Fruit fly (Drosophila melanogaster) whole organism, wandering third instar larva: ENCODE results near the gene CG10286.

Experiments used
- CG32264 ChIP-seq: fragments of 200-800 bp; sonication (Bioruptor generic); optimal IDR thresholded peaks from 2 replicates; lab custom pipeline; 2016; ENCODE audit warnings: missing biosample characterization, missing genetic modification characterization
- CG9705 ChIP-seq: fragments of 200-800 bp; sonication (Bioruptor generic); optimal IDR thresholded peaks from 2 replicates; lab custom pipeline; 2018; ENCODE audit warnings: missing biosample characterization, mild to moderate bottlenecking, missing genetic modification characterization
- CrebA ChIP-seq: fragments of 200-800 bp; sonication (Bioruptor generic); optimal IDR thresholded peaks from 2 replicates; lab custom pipeline; 2016; ENCODE audit warnings: missing biosample characterization, mild to moderate bottlenecking, missing genetic modification characterization, borderline replicate concordance
- Dfd ChIP-seq: fragments of >200 bp; optimal IDR thresholded peaks from 2 replicates; lab custom pipeline; 2017; ENCODE audit warnings: missing biosample characterization, missing genetic modification characterization
- Dif ChIP-seq: fragments of 200-275, 200-300 bp; sonication (Bioruptor generic); optimal IDR thresholded peaks from 2 replicates; lab custom pipeline; 2018; ENCODE audit warnings: missing biosample characterization, missing genetic modification characterization; ENCODE audit not compliant: partially characterized antibody
- GATAd ChIP-seq: sonication (Bioruptor generic); optimal IDR thresholded peaks from 2 replicates; lab custom pipeline; 2016; ENCODE audit warnings: missing biosample characterization, missing genetic modification characterization
- HLH106 ChIP-seq: fragments of 200-800 bp; optimal IDR thresholded peaks from 3 replicates; lab custom pipeline; 2019; ENCODE audit warnings: missing biosample characterization, mild to moderate bottlenecking, missing genetic modification characterization, moderate library complexity
- Hnf4 ChIP-seq: fragments of 200-800 bp; sonication (Bioruptor generic); optimal IDR thresholded peaks from 2 replicates; lab custom pipeline; 2016; ENCODE audit warnings: missing biosample characterization, mild to moderate bottlenecking, missing genetic modification characterization
- Mio ChIP-seq: sonication (Bioruptor generic); optimal IDR thresholded peaks from 2 replicates; lab custom pipeline; 2016; ENCODE audit warnings: missing biosample characterization, missing genetic modification characterization
- Myc ChIP-seq: fragments of >200 bp; optimal IDR thresholded peaks from 2 replicates; lab custom pipeline; 2017
- N ChIP-seq: fragments of >200 bp; optimal IDR thresholded peaks from 2 replicates; lab custom pipeline; 2018; ENCODE audit warnings: missing biosample characterization, missing external identifiers, missing genetic modification characterization
- OdsH ChIP-seq: fragments of 200-800 bp; sonication (Bioruptor generic); optimal IDR thresholded peaks from 2 replicates; lab custom pipeline; 2016; ENCODE audit warnings: missing biosample characterization, mild to moderate bottlenecking, missing genetic modification characterization
- Rel ChIP-seq, 2 experiments: fragments of 200-800 bp; sonication (Bioruptor generic) in 1 of 2; optimal IDR thresholded peaks; 2 replicates in 1 of 2; 3 replicates in 1 of 2; lab custom pipeline; 2016 to 2019; ENCODE audit warnings: mild to moderate bottlenecking in 2 of 2, missing biosample characterization in 2 of 2, missing genetic modification characterization in 2 of 2, moderate library complexity in 1 of 2
- Sp1 ChIP-seq: fragments of 200-800 bp; sonication (Bioruptor generic); optimal IDR thresholded peaks from 3 replicates; lab custom pipeline; 2019; ENCODE audit warnings: missing biosample characterization, mild to moderate bottlenecking, missing genetic modification characterization, moderate library complexity
- Vsx2 ChIP-seq: fragments of 200-300, 225-300 bp; sonication (Bioruptor generic); optimal IDR thresholded peaks from 2 replicates; lab custom pipeline; 2018; ENCODE audit warnings: missing biosample characterization, missing genetic modification characterization; ENCODE audit not compliant: partially characterized antibody
- br ChIP-seq: fragments of 200-800 bp; sonication (Bioruptor generic); optimal IDR thresholded peaks from 2 replicates; lab custom pipeline; 2016; ENCODE audit warnings: missing biosample characterization, missing genetic modification characterization
- brk ChIP-seq: fragments of 200-800 bp; sonication (Bioruptor generic); optimal IDR thresholded peaks from 2 replicates; lab custom pipeline; 2016; ENCODE audit warnings: missing biosample characterization, mild to moderate bottlenecking, missing genetic modification characterization
- dl ChIP-seq, 2 experiments: fragments of 175-275, 200-275 bp in 1 of 2; fragments of 200-275 bp in 1 of 2; sonication (Bioruptor generic); optimal IDR thresholded peaks; lab custom pipeline; 2018; ENCODE audit warnings: mild to moderate bottlenecking in 2 of 2, missing biosample characterization in 2 of 2, missing genetic modification characterization in 2 of 2, moderate library complexity in 2 of 2; ENCODE audit not compliant: partially characterized antibody in 2 of 2, insufficient read depth in 1 of 2
- dmrt93B ChIP-seq: fragments of 200-800 bp; sonication (Bioruptor generic); optimal IDR thresholded peaks from 2 replicates; lab custom pipeline; 2018; ENCODE audit warnings: missing biosample characterization, mild to moderate bottlenecking, missing genetic modification characterization
- dsf ChIP-seq: sonication (Bioruptor generic); optimal IDR thresholded peaks from 2 replicates; lab custom pipeline; 2016; ENCODE audit warnings: missing biosample characterization, missing genetic modification characterization, borderline replicate concordance
- ey ChIP-seq: fragments of 200-800 bp; sonication (Bioruptor generic); optimal IDR thresholded peaks from 2 replicates; lab custom pipeline; 2016; ENCODE audit warnings: missing biosample characterization, missing genetic modification characterization
- foxo ChIP-seq, 2 experiments: fragments of 200-800 bp; sonication (Bioruptor generic); optimal IDR thresholded peaks; 2 replicates in 1 of 2; 3 replicates in 1 of 2; lab custom pipeline; 2016 to 2017; ENCODE audit warnings: missing biosample characterization in 2 of 2, missing genetic modification characterization in 2 of 2
- fru ChIP-seq: fragments of 200-800 bp; sonication (Bioruptor generic); optimal IDR thresholded peaks from 3 replicates; lab custom pipeline; 2016; ENCODE audit warnings: missing biosample characterization, mild to moderate bottlenecking, missing genetic modification characterization
- h ChIP-seq: fragments of 200-800 bp; sonication (Bioruptor generic); optimal IDR thresholded peaks from 3 replicates; lab custom pipeline; 2016; ENCODE audit warnings: missing biosample characterization, mild to moderate bottlenecking, missing genetic modification characterization
- jim ChIP-seq: fragments of 175-275, 200-325 bp; sonication (Bioruptor generic); optimal IDR thresholded peaks from 2 replicates; lab custom pipeline; 2016; ENCODE audit warnings: missing biosample characterization, mild to moderate bottlenecking, missing genetic modification characterization
- lola ChIP-seq: fragments of >200 bp; optimal IDR thresholded peaks from 2 replicates; lab custom pipeline; 2017; ENCODE audit warnings: missing biosample characterization, missing genetic modification characterization
- psq ChIP-seq: fragments of 200-800 bp; sonication (Bioruptor generic); optimal IDR thresholded peaks from 3 replicates; lab custom pipeline; 2017; ENCODE audit warnings: missing biosample characterization, mild to moderate bottlenecking, missing genetic modification characterization, moderate library complexity
- tai ChIP-seq: sonication (Bioruptor generic); optimal IDR thresholded peaks from 2 replicates; lab custom pipeline; 2016; ENCODE audit warnings: missing biosample characterization, missing genetic modification characterization
- usp ChIP-seq: fragments of >200 bp; optimal IDR thresholded peaks from 2 replicates; lab custom pipeline; 2017; ENCODE audit warnings: missing biosample characterization, missing genetic modification characterization
- woc ChIP-seq: sonication (Bioruptor generic); optimal IDR thresholded peaks from 2 replicates; lab custom pipeline; 2016; ENCODE audit warnings: missing biosample characterization, mild to moderate bottlenecking, missing genetic modification characterization

Gene CG10286

DNA sequence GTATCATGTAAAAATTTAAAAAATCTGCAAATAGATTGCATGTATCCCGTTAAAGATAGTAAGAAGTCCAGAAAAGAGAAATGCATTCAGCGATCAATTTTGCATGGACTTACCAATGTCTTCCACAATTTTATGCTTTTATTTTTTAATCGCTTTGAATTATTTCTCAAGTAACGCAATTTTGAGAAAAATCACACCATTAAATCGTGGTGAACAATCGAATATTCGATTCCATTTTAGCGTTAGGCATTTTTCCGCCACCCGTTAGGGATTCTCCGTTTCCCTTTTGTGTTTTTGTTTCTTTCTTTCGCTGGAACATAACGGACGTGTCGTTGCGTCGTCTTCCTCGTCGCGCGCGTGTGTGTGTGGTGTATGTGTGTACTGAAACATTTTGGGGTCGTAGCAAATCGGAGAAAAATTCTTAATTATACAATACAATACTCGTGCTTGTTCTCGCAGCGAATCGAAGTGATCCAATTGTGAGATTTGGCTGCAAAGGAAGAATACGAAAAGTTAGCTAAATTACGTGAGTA, 37.9 kb downstream of the CG10286 start, which contains the start of gene gpp (continued):
- TF ChIP-seq ey (GFP tag; lab: Kevin White, UChicago) (no peak), Dfd (GFP tag; lab: Kevin White, UChicago) (peak; percentile 14), foxo (GFP tag; optimal IDR thresholded peaks at IDR 0.05; lab: Kevin White, UChicago) (no peak), dsf (GFP tag; lab: Kevin White, UChicago) (no peak), jim (GFP tag; lab: Kevin White, UChicago) (no peak)

DNA sequence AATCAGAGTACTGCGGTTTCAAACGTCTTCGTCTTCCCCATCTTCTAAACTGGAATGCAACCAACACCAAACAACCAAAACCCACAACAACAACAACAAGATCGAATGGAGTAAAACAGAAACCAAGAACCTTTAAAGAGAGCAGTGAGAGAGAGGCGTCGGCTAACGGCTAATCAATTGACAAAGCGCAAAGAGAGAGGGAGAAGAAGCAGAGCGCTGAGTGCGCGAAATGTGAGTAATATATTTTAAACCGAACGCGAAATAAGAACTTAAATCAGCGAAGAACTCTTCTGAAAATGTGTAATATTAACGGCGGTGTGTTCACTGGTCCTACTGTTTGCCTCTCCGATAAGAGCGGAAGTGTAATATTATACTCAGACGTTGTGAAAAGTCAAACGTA, 38.8 kb downstream of the CG10286 start:
- TF ChIP-seq Vsx2 (GFP tag; lab: Kevin White, UChicago) (peak; percentile 29), Hnf4 (GFP tag; lab: Kevin White, UChicago) (no peak), usp (no peak), Dif (GFP tag; lab: Kevin White, UChicago) (peak; percentile 61), GATAd (no peak), br (GFP tag; lab: Kevin White, UChicago) (no peak), Sp1 (GFP tag; lab: Kevin White, UChicago) (no peak), Rel (GFP tag; optimal IDR thresholded peaks at IDR 0.05; lab: Kevin White, UChicago) (no peak), Rel (tag; optimal IDR thresholded peaks at IDR 0.05; lab: Kevin White, UChicago) (no peak), ey (GFP tag; lab: Kevin White, UChicago) (no peak), h (GFP tag; lab: Kevin White, UChicago) (no peak), N (GFP tag; lab: Kevin White, UChicago) (no peak), dmrt93B (GFP tag; lab: Kevin White, UChicago) (no peak), OdsH (no peak), CG32264 (GFP tag; lab: Kevin White, UChicago) (no peak), Dfd (GFP tag; lab: Kevin White, UChicago) (no peak), lola (GFP tag; lab: Kevin White, UChicago) (no peak), HLH106 (no peak), brk (GFP tag; lab: Kevin White, UChicago) (no peak), CrebA (GFP tag; lab: Kevin White, UChicago) (peak; percentile 42), Myc (lab: Kevin White, UChicago) (no peak), tai (GFP tag; lab: Kevin White, UChicago) (no peak)

DNA sequence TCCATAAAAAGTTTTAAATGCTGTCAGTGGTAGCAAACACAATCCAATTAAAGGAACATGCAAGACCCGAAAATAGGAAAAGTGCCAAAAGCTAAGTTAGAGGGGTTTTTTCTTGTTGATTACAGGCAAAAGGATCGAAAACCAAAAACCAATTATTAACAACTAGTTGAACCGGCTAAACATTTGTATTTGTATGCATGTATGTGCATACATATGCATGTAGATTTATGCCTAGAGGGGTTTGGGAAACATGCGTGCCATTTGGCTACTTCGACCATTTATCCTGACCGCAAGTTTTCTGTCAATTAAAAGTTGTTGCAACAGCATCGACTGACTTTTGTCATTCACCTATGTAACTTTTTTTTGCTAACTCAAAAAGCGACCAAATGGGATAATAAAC, 39.7 kb downstream of the CG10286 start:
- TF ChIP-seq woc (GFP tag; lab: Kevin White, UChicago) = no peak
- no peak for TF ChIP-seq psq (GFP tag; lab: Kevin White, UChicago)
- no peak for TF ChIP-seq Mio
- TF ChIP-seq, all 38 proteins: peak for 0

DNA sequence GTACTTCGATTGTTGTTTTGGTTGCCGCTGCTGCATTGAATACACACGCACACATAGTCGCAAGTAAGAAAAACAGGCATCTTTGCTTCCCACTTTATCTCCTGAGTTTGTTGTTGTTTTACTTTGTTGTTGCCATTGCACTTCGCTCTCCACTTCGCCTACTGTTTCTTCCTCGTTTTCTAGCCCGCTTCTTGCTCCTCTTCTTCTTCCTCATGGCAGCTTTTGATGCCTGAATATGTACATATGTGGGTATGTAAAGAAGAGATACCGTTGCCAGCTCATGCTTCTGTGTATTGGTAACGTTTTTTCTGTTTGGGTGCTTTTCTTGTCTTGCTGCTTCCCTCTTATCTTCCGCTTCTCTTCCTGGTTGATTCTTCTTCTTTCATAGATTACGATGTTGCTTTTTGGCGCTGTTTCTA, 40.4 kb downstream of the CG10286 start:
- TF ChIP-seq psq (GFP tag; lab: Kevin White, UChicago) (peak; percentile 94), Hnf4 (GFP tag; lab: Kevin White, UChicago) (peak; percentile 46), fru (GFP tag; lab: Kevin White, UChicago) (peak; percentile 7), dl (GFP tag; optimal IDR thresholded peaks at IDR 0.05; lab: Kevin White, UChicago; ENCODE audit: insufficient read depth in 1 of 2, partially characterized antibody in 2 of 2) (no peak), br (GFP tag; lab: Kevin White, UChicago) (peak; percentile 22), Rel (GFP tag; optimal IDR thresholded peaks at IDR 0.05; lab: Kevin White, UChicago) (no peak), Rel (tag; optimal IDR thresholded peaks at IDR 0.05; lab: Kevin White, UChicago) (peak; percentile 65), CG9705 (GFP tag; lab: Kevin White, UChicago) (no peak)
